Worm (Caenorhabditis elegans): ENCODE results near the gene his-24.

ce11 chrX:14444701-14445100, 45.2 kb upstream of the his-24 start, which contains the start of gene F23D12.4:
- TF ChIP-seq syd-9 (tag; optimal IDR thresholded peaks at IDR 0.05) (no peak), tbx-2 (tag; optimal IDR thresholded peaks at IDR 0.05) (no peak), ceh-14 (tag; optimal IDR thresholded peaks at IDR 0.05) (no peak), nhr-11 (tag; optimal IDR thresholded peaks at IDR 0.05) (no peak), fkh-6 (tag; optimal IDR thresholded peaks at IDR 0.05) (no peak), gmeb-2 (tag; optimal IDR thresholded peaks at IDR 0.05) (no peak), ceh-48 (tag; optimal IDR thresholded peaks at IDR 0.05) (no peak)

All from whole organism, late embryonic.